Fruit fly (Drosophila melanogaster) whole organism, embryonic: ENCODE measurements around the gene ATPsyngamma.

Experiments
- Bgb ChIP-seq: fragments of 200-800 bp; sonication (Bioruptor generic); IDR thresholded peaks from 2 replicates; pipeline ENCODE4 v1.3.6; 2022; ENCODE audit warnings: missing biosample characterization, missing genetic modification characterization; ENCODE audit not compliant: partially characterized antibody
- C15 ChIP-seq: fragments of 200-800 bp; sonication (Bioruptor generic); IDR thresholded peaks from 3 replicates; pipeline ENCODE4 v1.3.6; 2022; ENCODE audit warnings: missing biosample characterization, missing genetic modification characterization
- CG10209 ChIP-seq: fragments of 200-800 bp; sonication (Bioruptor generic); optimal IDR thresholded peaks from 3 replicates; lab custom pipeline; 2017; ENCODE audit warnings: missing biosample characterization, mild to moderate bottlenecking, missing genetic modification characterization, missing genetic modification reagents
- CG12071 ChIP-seq: fragments of 200-800 bp; sonication (Bioruptor generic); optimal IDR thresholded peaks from 3 replicates; lab custom pipeline; 2018; ENCODE audit warnings: missing biosample characterization, mild to moderate bottlenecking, missing genetic modification characterization
- CG14050 ChIP-seq: fragments of 200-800 bp; sonication (Bioruptor generic); IDR thresholded peaks from 3 replicates; pipeline ENCODE4 v1.3.6; 2022; ENCODE audit warnings: missing biosample characterization, missing genetic modification characterization
- CG15269 ChIP-seq: fragments of 200-800 bp; sonication (Bioruptor generic); optimal IDR thresholded peaks from 2 replicates; lab custom pipeline; 2018; ENCODE audit warnings: missing biosample characterization, mild to moderate bottlenecking, missing genetic modification characterization, moderate library complexity
- CG15514 ChIP-seq: fragments of 200-800 bp; sonication (Bioruptor generic); optimal IDR thresholded peaks from 3 replicates; lab custom pipeline; 2017; ENCODE audit warnings: missing biosample characterization, missing genetic modification characterization, mild to moderate bottlenecking, moderate library complexity, missing genetic modification reagents
- CG1603 ChIP-seq: fragments of 200-800 bp; sonication (Bioruptor generic); optimal IDR thresholded peaks from 2 replicates; lab custom pipeline; 2019; ENCODE audit warnings: missing biosample characterization, mild to moderate bottlenecking, missing genetic modification characterization, moderate library complexity
- CG17328 ChIP-seq: fragments of 200-800 bp; sonication (Bioruptor generic); IDR thresholded peaks from 2 replicates; pipeline ENCODE4 v1.3.6; 2022; ENCODE audit warnings: missing biosample characterization, missing genetic modification characterization
- CG17568 ChIP-seq: fragments of 200-800 bp; sonication (Bioruptor generic); optimal IDR thresholded peaks from 2 replicates; lab custom pipeline; 2018; ENCODE audit warnings: missing biosample characterization, mild to moderate bottlenecking, missing genetic modification characterization, moderate library complexity
- CG17912 ChIP-seq: fragments of 200-800 bp; sonication (Bioruptor generic); optimal IDR thresholded peaks from 2 replicates; lab custom pipeline; 2018; ENCODE audit warnings: missing biosample characterization, mild to moderate bottlenecking, missing genetic modification characterization
- CG1792 ChIP-seq: fragments of 200-800 bp; sonication (Bioruptor generic); optimal IDR thresholded peaks from 2 replicates; lab custom pipeline; 2016; ENCODE audit warnings: missing biosample characterization, missing genetic modification characterization
- CG33557 ChIP-seq: fragments of 200-800 bp; sonication (Bioruptor generic); optimal IDR thresholded peaks from 2 replicates; lab custom pipeline; 2019; ENCODE audit warnings: missing biosample characterization, mild to moderate bottlenecking, missing genetic modification characterization, moderate library complexity
- CG43689 ChIP-seq: fragments of 200-800 bp; sonication (Bioruptor generic); IDR thresholded peaks from 2 replicates; pipeline ENCODE4 v1.3.6; 2022; ENCODE audit warnings: missing biosample characterization, missing genetic modification characterization
- CG5953 ChIP-seq: fragments of 200-800 bp; sonication (Bioruptor generic); IDR thresholded peaks from 2 replicates; pipeline ENCODE4 v1.3.6; 2022; ENCODE audit warnings: missing biosample characterization, missing genetic modification characterization
- CG6254 ChIP-seq: fragments of 200-800 bp; sonication (Bioruptor generic); optimal IDR thresholded peaks from 3 replicates; lab custom pipeline; 2017; ENCODE audit warnings: mild to moderate bottlenecking, missing biosample characterization, missing genetic modification reagents, missing genetic modification characterization
- CG7556 ChIP-seq: fragments of 200-800 bp; sonication (Bioruptor generic); optimal IDR thresholded peaks from 2 replicates; lab custom pipeline; 2017; ENCODE audit warnings: missing biosample characterization, mild to moderate bottlenecking, missing genetic modification characterization
- CG8089 ChIP-seq: fragments of 200-800 bp; sonication (Bioruptor generic); optimal IDR thresholded peaks from 3 replicates; lab custom pipeline; 2016; ENCODE audit warnings: missing biosample characterization, missing genetic modification characterization
- CG9797 ChIP-seq: fragments of 200-800 bp; sonication (Bioruptor generic); optimal IDR thresholded peaks from 3 replicates; lab custom pipeline; 2018; ENCODE audit warnings: missing biosample characterization, mild to moderate bottlenecking, missing genetic modification characterization
- Camta ChIP-seq: fragments of 200-800 bp; sonication (Bioruptor generic); optimal IDR thresholded peaks from 2 replicates; lab custom pipeline; 2016; ENCODE audit warnings: missing biosample characterization, missing genetic modification characterization
- Dip2 ChIP-seq: fragments of 200-800 bp; sonication (Bioruptor generic); IDR thresholded peaks from 2 replicates; pipeline ENCODE4 v1.3.6; 2022; ENCODE audit warnings: missing biosample characterization, missing genetic modification characterization
- Eip74EF ChIP-seq, 2 experiments: fragments of 200-800 bp in 1 of 2; fragments of >200 bp in 1 of 2; sonication (Bioruptor generic) in 1 of 2; optimal IDR thresholded peaks; 2 replicates each; lab custom pipeline; 2017 to 2019; ENCODE audit warnings: missing biosample characterization in 2 of 2, missing genetic modification characterization in 2 of 2, mild to moderate bottlenecking in 1 of 2, moderate library complexity in 1 of 2
- GATAe ChIP-seq: fragments of 200-800 bp; sonication (Bioruptor generic); conservative IDR thresholded peaks from 2 replicates; pipeline ENCODE4 v1.3.6; 2022; ENCODE audit warnings: missing biosample characterization, missing genetic modification characterization
- HLH3B ChIP-seq: fragments of 200-800 bp; sonication (Bioruptor generic); IDR thresholded peaks from 2 replicates; pipeline ENCODE4 v1.3.6; 2022; ENCODE audit warnings: missing biosample characterization, missing genetic modification characterization
- Hr39 ChIP-seq: fragments of >200 bp; optimal IDR thresholded peaks from 2 replicates; lab custom pipeline; 2017
- MTF-1 ChIP-seq: fragments of 200-800 bp; sonication (Bioruptor generic); optimal IDR thresholded peaks from 2 replicates; lab custom pipeline; 2018; ENCODE audit warnings: missing biosample characterization, mild to moderate bottlenecking, missing genetic modification characterization, borderline replicate concordance
- Myb ChIP-seq: fragments of 200-800 bp; sonication (Bioruptor generic); optimal IDR thresholded peaks from 2 replicates; lab custom pipeline; 2016; ENCODE audit warnings: missing biosample characterization, missing genetic modification characterization
- Neu2 ChIP-seq: fragments of 200-800 bp; sonication (Bioruptor generic); optimal IDR thresholded peaks from 3 replicates; lab custom pipeline; 2016; ENCODE audit warnings: missing biosample characterization, missing genetic modification characterization, borderline replicate concordance
- Oaz ChIP-seq: fragments of 200-800 bp; sonication (Bioruptor generic); IDR thresholded peaks from 2 replicates; pipeline ENCODE4 v1.3.6; 2022; ENCODE audit warnings: missing biosample characterization, missing genetic modification characterization
- Poxn ChIP-seq: fragments of 200-800 bp; sonication (Bioruptor generic); IDR thresholded peaks from 2 replicates; pipeline ENCODE4 v1.3.6; 2022; ENCODE audit warnings: missing biosample characterization, missing genetic modification characterization
- Scr ChIP-seq: fragments of 200-800 bp; sonication (Bioruptor generic); IDR thresholded peaks from 2 replicates; pipeline ENCODE4 v1.3.6; 2022; ENCODE audit warnings: missing biosample characterization, missing genetic modification characterization; ENCODE audit not compliant: partially characterized antibody
- Usf ChIP-seq: fragments of 200-800 bp; sonication (Bioruptor generic); optimal IDR thresholded peaks from 2 replicates; lab custom pipeline; 2017; ENCODE audit warnings: missing genotype, missing biosample characterization, missing genetic modification characterization
- Xbp1 ChIP-seq: fragments of 200-800 bp; sonication (Bioruptor generic); optimal IDR thresholded peaks from 3 replicates; lab custom pipeline; 2016; ENCODE audit warnings: missing biosample characterization, mild to moderate bottlenecking, missing genetic modification characterization
- ash1 ChIP-seq: fragments of 200-800 bp; sonication (Bioruptor generic); optimal IDR thresholded peaks from 2 replicates; lab custom pipeline; 2018; ENCODE audit warnings: missing biosample characterization, mild to moderate bottlenecking, missing genetic modification characterization
- bab2 ChIP-seq: fragments of 200-800 bp; sonication (Bioruptor generic); optimal IDR thresholded peaks from 2 replicates; lab custom pipeline; 2016; ENCODE audit warnings: missing biosample characterization, missing genetic modification characterization
- bcd ChIP-seq: fragments of 200-800 bp; sonication (Bioruptor generic); optimal IDR thresholded peaks from 2 replicates; lab custom pipeline; 2017; ENCODE audit warnings: missing biosample characterization, mild to moderate bottlenecking, missing genetic modification characterization
- cad ChIP-seq: fragments of >200 bp; optimal IDR thresholded peaks from 2 replicates; lab custom pipeline; 2017; ENCODE audit warnings: missing biosample characterization, missing genetic modification characterization
- cato ChIP-seq: fragments of 200-800 bp; sonication (Bioruptor generic); optimal IDR thresholded peaks from 2 replicates; lab custom pipeline; 2016; ENCODE audit warnings: missing biosample characterization, missing genetic modification characterization, borderline replicate concordance
- crp ChIP-seq, 2 experiments: fragments of 200-800 bp; sonication (Bioruptor generic); optimal IDR thresholded peaks; 2 replicates in 1 of 2; 3 replicates in 1 of 2; lab custom pipeline; 2017; ENCODE audit warnings: missing biosample characterization in 2 of 2, missing genetic modification characterization in 2 of 2, mild to moderate bottlenecking in 1 of 2, moderate library complexity in 1 of 2
- ind ChIP-seq: fragments of 200-800 bp; sonication (Bioruptor generic); optimal IDR thresholded peaks from 3 replicates; lab custom pipeline; 2016; ENCODE audit warnings: missing biosample characterization, missing genetic modification characterization
- nmo ChIP-seq: fragments of 200-800 bp; sonication (Bioruptor generic); optimal IDR thresholded peaks from 2 replicates; lab custom pipeline; 2018; ENCODE audit warnings: missing biosample characterization, mild to moderate bottlenecking, missing genetic modification characterization, moderate library complexity
- org-1 ChIP-seq: fragments of 200-800 bp; sonication (Bioruptor generic); optimal IDR thresholded peaks from 2 replicates; lab custom pipeline; 2017; ENCODE audit warnings: missing biosample characterization, missing genetic modification characterization
- otp ChIP-seq: fragments of 200-800 bp; sonication (Bioruptor generic); IDR thresholded peaks from 3 replicates; pipeline ENCODE4, ENCODE4 v1.3.6; 2022; ENCODE audit warnings: missing biosample characterization, missing genetic modification characterization
- sisA ChIP-seq: fragments of 200-800 bp; sonication (Bioruptor generic); IDR thresholded peaks from 2 replicates; pipeline ENCODE4 v1.3.6; 2022; ENCODE audit warnings: missing biosample characterization, missing genetic modification characterization
- slbo ChIP-seq: fragments of 200-800 bp; sonication (Bioruptor generic); IDR thresholded peaks from 2 replicates; pipeline ENCODE4 v1.3.6; 2022; ENCODE audit warnings: missing biosample characterization, missing genetic modification characterization
- so ChIP-seq: fragments of 200-800 bp; sonication (Bioruptor generic); IDR thresholded peaks from 3 replicates; pipeline ENCODE4 v1.3.6; 2022; ENCODE audit warnings: missing biosample characterization, missing genetic modification characterization
- tin ChIP-seq: fragments of 200-800 bp; sonication (Bioruptor generic); optimal IDR thresholded peaks from 3 replicates; lab custom pipeline; 2016; ENCODE audit warnings: missing biosample characterization, missing genetic modification characterization
- tup ChIP-seq: fragments of 200-800 bp; sonication (Bioruptor generic); optimal IDR thresholded peaks from 2 replicates; lab custom pipeline; 2016; ENCODE audit warnings: missing biosample characterization, mild to moderate bottlenecking, missing genetic modification characterization, moderate library complexity
- twi ChIP-seq: fragments of 200-800 bp; optimal IDR thresholded peaks from 2 replicates; lab custom pipeline; 2019; ENCODE audit warnings: missing biosample characterization, mild to moderate bottlenecking, missing genetic modification characterization, moderate library complexity
- vvl ChIP-seq: fragments of 200-800 bp; sonication (Bioruptor generic); IDR thresholded peaks from 2 replicates; pipeline ENCODE4 v1.3.6; 2022; ENCODE audit warnings: missing biosample characterization, missing genetic modification characterization
- zfh1 ChIP-seq: fragments of 200-800 bp; sonication (Bioruptor generic); IDR thresholded peaks from 3 replicates; pipeline ENCODE4 v1.3.6; 2022; ENCODE audit warnings: missing biosample characterization, missing genetic modification characterization

Gene ATPsyngamma

dm6 chr3R:29757226-29757625, 8.3 kb upstream of the ATPsyngamma start (continued):
- no peak for TF ChIP-seq twi (tag; lab: Kevin White, UChicago)
- no peak for TF ChIP-seq CG9797 (GFP tag; lab: Kevin White, UChicago)
- no peak for TF ChIP-seq slbo (GFP tag; lab: Robert Waterston, UW)
- no peak for TF ChIP-seq crp (GFP tag; optimal IDR thresholded peaks at IDR 0.05; lab: Kevin White, UChicago)
- 0 out of 2 replicates have a peak, but pooled peaks have one; percentile 13 for TF ChIP-seq Bgb (GFP tag; lab: Robert Waterston, UW)
- 0 out of 2 replicates have a peak, but pooled peaks have one; percentile 32 for TF ChIP-seq CG17328
- TF ChIP-seq CG6254 = no peak
- no peak for TF ChIP-seq CG33557 (GFP tag; lab: Kevin White, UChicago)
- no peak for TF ChIP-seq ash1
- TF ChIP-seq CG10209 (GFP tag; lab: Kevin White, UChicago) = no peak
- TF ChIP-seq Scr (GFP tag; lab: Robert Waterston, UW) = no peak
- TF ChIP-seq nmo = no peak
- TF ChIP-seq CG14050 (GFP tag; lab: Robert Waterston, UW) = no peak
- peak; percentile 43 for TF ChIP-seq bab2 (GFP tag; lab: Kevin White, UChicago)
- no peak for TF ChIP-seq ind (GFP tag; lab: Kevin White, UChicago)
- TF ChIP-seq Dip2 = no peak
- TF ChIP-seq tup (GFP tag; lab: Kevin White, UChicago) = no peak
- 0 out of 3 replicates have a peak, but pooled peaks have one; percentile 19 for TF ChIP-seq otp (GFP tag; lab: Robert Waterston, UW)
- TF ChIP-seq cato = no peak
- TF ChIP-seq zfh1 = no peak; the same call in 2 of the 3 replicates
- no peak for TF ChIP-seq Xbp1 (GFP tag; lab: Kevin White, UChicago)
- peak; percentile 19 for TF ChIP-seq CG8089 (GFP tag; lab: Kevin White, UChicago)
- TF ChIP-seq vvl (GFP tag; lab: Robert Waterston, UW) = peak; percentile 11; the same call in 1 of the 2 replicates
- peak; percentile 59 for TF ChIP-seq CG1603 (tag; lab: Kevin White, UChicago)
- TF ChIP-seq CG17568 (GFP tag; lab: Kevin White, UChicago) = no peak
- peak; percentile 18 for TF ChIP-seq CG17912 (GFP tag; lab: Kevin White, UChicago)
- TF ChIP-seq Neu2 (GFP tag; lab: Kevin White, UChicago) = no peak
- TF ChIP-seq cad (GFP tag; lab: Kevin White, UChicago) = no peak
- no peak for TF ChIP-seq Myb (GFP tag; lab: Kevin White, UChicago)
- TF ChIP-seq CG15269 (tag; lab: Kevin White, UChicago) = no peak
- no peak for TF ChIP-seq tin (GFP tag; lab: Kevin White, UChicago)
- no peak for TF ChIP-seq Oaz (GFP tag; lab: Robert Waterston, UW)
- no peak for TF ChIP-seq Usf (GFP tag; lab: Kevin White, UChicago)
- TF ChIP-seq Poxn (GFP tag; lab: Robert Waterston, UW) = no peak
- peak; percentile 60; the same call in 1 of the 2 replicates for TF ChIP-seq CG5953
- no peak for TF ChIP-seq Hr39
- TF ChIP-seq so (GFP tag; lab: Robert Waterston, UW) = 0 out of 3 replicates have a peak, but pooled peaks have one; percentile 16
- TF ChIP-seq GATAe = no peak
- TF ChIP-seq CG12071 (GFP tag; lab: Kevin White, UChicago) = peak; percentile 71
- no peak for TF ChIP-seq CG43689 (GFP tag; lab: Robert Waterston, UW)
- TF ChIP-seq Eip74EF (GFP tag; optimal IDR thresholded peaks at IDR 0.05; lab: Kevin White, UChicago) = peak in 1 of 2 experiments; percentile 3
- TF ChIP-seq bcd (GFP tag; lab: Kevin White, UChicago) = peak; percentile 23
- TF ChIP-seq Camta (GFP tag; lab: Kevin White, UChicago) = no peak
- peak; percentile 32 for TF ChIP-seq MTF-1
- TF ChIP-seq CG7556 (GFP tag; lab: Kevin White, UChicago) = no peak
- peak; percentile 68 for TF ChIP-seq CG1792
- TF ChIP-seq HLH3B = peak; percentile 41; the same call in 1 of the 2 replicates
- no peak for TF ChIP-seq CG15514 (GFP tag; lab: Kevin White, UChicago)
- TF ChIP-seq sisA (GFP tag; lab: Robert Waterston, UW) = no peak
- 0 out of 3 replicates have a peak, but pooled peaks have one; percentile 46 for TF ChIP-seq C15 (GFP tag; lab: Robert Waterston, UW)
- peak; percentile 9 for TF ChIP-seq org-1 (GFP tag; lab: Kevin White, UChicago)
